Worm (Caenorhabditis elegans): ENCODE measurements around the gene F46C3.7.

The F46C3.7 gene

DNA sequence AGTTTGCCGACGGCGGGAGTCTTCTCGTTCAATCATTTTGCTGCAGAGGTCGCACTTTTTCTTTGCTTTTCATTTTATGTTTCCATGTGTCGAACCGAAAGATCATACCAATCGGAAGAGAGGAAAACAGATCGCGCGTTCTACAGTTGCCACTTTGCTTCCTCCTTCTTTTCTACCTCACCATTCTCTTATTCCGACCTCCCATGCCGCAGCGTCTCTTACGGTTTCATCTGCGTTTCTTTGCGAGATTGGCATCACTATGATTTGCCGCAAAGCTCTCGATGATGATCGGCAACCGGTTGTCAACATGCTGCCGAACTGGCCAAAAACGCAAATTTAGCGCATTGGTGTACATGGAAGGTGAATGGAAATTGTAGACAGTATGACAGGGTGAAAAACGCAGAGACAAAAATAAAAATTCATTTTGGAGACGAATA lies 34.3 kb downstream of the F46C3.7 start:
- TF ChIP-seq lin-39 (tag; optimal IDR thresholded peaks at IDR 0.05): no peak
- TF ChIP-seq tbx-2 (tag; optimal IDR thresholded peaks at IDR 0.05): no peak
- peak; percentile 40 for TF ChIP-seq pha-4 (tag; optimal IDR thresholded peaks at IDR 0.05)
- no peak for TF ChIP-seq fkh-2 (tag; optimal IDR thresholded peaks at IDR 0.05)
- peak; percentile 4 for TF ChIP-seq hmg-11 (tag; optimal IDR thresholded peaks at IDR 0.05)
- TF ChIP-seq nhr-25 (tag; optimal IDR thresholded peaks at IDR 0.05): peak; percentile 80
- TF ChIP-seq nfya-1 (tag; optimal IDR thresholded peaks at IDR 0.05; ENCODE audit: insufficient read depth): peak; percentile 34

DNA sequence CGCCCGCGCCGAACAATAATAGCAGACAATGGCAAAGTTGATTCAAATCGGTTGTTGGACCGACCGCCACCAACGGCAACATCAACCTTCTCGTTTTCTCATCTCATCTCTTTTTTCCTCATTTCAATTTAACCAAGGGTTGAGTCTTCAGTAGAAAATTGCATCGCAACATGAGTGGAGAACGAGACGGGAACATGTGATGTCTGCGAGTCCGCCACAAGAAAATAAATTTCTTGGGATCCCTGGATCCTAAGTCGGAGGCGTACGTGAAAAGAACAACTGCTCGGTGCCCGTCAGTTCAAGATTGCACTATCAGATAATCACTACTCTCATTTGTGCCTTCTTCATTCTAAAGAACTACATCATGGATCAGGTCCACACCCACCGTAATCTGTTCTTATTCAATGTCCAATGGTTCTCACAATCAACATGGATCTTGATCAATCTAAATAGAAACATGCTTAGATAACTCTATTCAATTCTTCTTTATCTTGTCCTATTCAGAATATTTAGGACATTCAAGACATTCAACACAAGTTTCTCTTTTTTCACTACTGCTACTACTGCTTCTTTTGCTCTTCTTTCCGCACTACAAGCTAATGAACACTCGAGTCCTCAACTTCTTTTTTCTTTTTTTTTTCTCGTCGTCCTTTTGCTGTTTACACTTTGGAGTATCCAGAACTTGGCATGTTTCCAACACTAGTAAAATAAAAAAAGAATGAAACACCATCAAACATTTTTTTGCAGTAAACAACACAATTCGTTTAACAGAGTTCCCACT lies 35.0 kb downstream of the F46C3.7 start:
- TF ChIP-seq eor-1 (tag; optimal IDR thresholded peaks at IDR 0.05) (no peak), hmg-11 (tag; optimal IDR thresholded peaks at IDR 0.05) (no peak), pqm-1 (tag; optimal IDR thresholded peaks at IDR 0.05) (no peak), nhr-23 (tag; optimal IDR thresholded peaks at IDR 0.05) (no peak), zag-1 (tag; optimal IDR thresholded peaks at IDR 0.05) (no peak), fkh-2 (tag; optimal IDR thresholded peaks at IDR 0.05) (no peak), snpc-4 (tag; optimal IDR thresholded peaks at IDR 0.05) (no peak), tbx-2 (tag; optimal IDR thresholded peaks at IDR 0.05) (no peak), nfya-1 (tag; optimal IDR thresholded peaks at IDR 0.05; ENCODE audit: insufficient read depth) (peak; percentile 30), R02D3.7 (tag; optimal IDR thresholded peaks at IDR 0.05) (no peak), elt-3 (tag; optimal IDR thresholded peaks at IDR 0.05) (peak in 1 of 3 experiments; percentile 31), unc-39 (tag; optimal IDR thresholded peaks at IDR 0.05) (no peak), fkh-10 (GFP tag; optimal IDR thresholded peaks at IDR 0.05) (peak; percentile 65), elt-2 (tag; optimal IDR thresholded peaks at IDR 0.05) (no peak), egl-5 (tag; optimal IDR thresholded peaks at IDR 0.05) (peak; percentile 41)

DNA sequence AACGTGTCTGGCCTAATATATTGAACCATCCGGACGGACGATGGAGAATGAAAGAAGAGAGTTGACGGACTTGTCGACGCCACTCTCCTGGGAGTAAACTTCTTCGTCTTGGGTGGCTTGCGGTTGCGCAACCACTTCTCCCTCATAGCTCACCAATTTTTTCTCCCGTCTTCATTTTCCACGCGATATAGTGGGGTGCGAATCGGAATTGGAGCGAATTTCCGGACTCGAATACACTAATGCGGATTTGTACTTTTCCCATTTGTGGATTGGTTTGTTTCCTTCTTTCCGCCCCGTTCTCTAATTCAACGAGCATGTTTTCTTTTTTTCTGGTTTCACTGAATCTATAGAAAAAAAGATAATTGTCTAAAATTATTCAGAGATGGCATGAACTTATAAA lies 35.9 kb downstream of the F46C3.7 start:
- TF ChIP-seq zag-1 (tag; optimal IDR thresholded peaks at IDR 0.05): no peak
- peak; percentile 17 for TF ChIP-seq lin-39 (tag; optimal IDR thresholded peaks at IDR 0.05)
- no peak for TF ChIP-seq ama-1 (optimal IDR thresholded peaks at IDR 0.05)

DNA sequence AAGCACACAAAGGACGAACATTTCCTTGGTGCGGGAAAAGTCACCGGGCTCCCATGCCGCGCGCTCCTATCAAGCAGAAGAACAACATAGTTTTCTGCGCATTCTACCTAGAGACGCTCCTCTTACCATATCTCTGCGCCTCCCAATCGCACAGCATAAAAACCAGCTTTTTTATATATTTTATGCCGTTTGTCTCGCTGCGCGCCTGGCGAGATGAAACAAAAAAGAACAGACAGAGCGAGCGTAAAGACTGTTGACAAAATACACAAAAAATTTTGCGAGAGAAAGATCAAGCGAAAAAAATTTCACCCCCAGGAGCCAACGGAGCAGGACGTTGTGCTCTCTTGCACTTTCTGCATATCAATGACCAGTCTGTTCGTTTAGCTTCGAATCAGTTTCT lies 37.9 kb downstream of the F46C3.7 start:
- TF ChIP-seq ama-1 (optimal IDR thresholded peaks at IDR 0.05) (peak; percentile 65), nhr-25 (tag; optimal IDR thresholded peaks at IDR 0.05) (no peak), nhr-76 (tag; optimal IDR thresholded peaks at IDR 0.05) (no peak), jun-1 (tag; optimal IDR thresholded peaks at IDR 0.05) (no peak), hmg-11 (tag; optimal IDR thresholded peaks at IDR 0.05) (no peak), daf-12 (tag; optimal IDR thresholded peaks at IDR 0.05) (no peak), R02D3.7 (tag; optimal IDR thresholded peaks at IDR 0.05) (no peak), egl-27 (tag; optimal IDR thresholded peaks at IDR 0.05) (no peak), nhr-28 (tag; optimal IDR thresholded peaks at IDR 0.05) (no peak), elt-2 (tag; optimal IDR thresholded peaks at IDR 0.05) (no peak), lin-15B (tag; optimal IDR thresholded peaks at IDR 0.05) (no peak), ceh-16 (tag; optimal IDR thresholded peaks at IDR 0.05) (no peak), eor-1 (tag; optimal IDR thresholded peaks at IDR 0.05) (no peak), unc-39 (tag; optimal IDR thresholded peaks at IDR 0.05) (no peak), pha-4 (tag; optimal IDR thresholded peaks at IDR 0.05) (peak; percentile 70), aly-2 (tag; optimal IDR thresholded peaks at IDR 0.05) (no peak)

DNA sequence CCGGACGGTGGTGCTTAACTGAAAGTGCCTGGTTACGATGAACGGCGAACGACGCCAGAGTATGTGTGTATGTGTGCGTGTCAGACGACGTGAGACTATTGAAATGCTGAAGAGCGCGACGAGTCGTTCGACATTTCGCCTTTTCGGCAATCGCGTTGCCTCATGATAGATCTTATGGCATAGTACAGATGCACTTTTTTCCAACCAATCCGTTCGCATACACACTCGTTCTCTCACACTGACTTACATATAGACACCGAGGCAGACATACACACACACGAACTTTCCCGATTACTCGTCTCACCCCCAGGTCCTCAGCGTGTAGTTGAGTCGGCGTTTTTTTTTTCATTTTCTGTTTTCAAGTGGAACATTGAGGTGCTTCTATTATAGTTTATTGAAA lies 38.9 kb downstream of the F46C3.7 start:
- TF ChIP-seq pha-4 (tag; optimal IDR thresholded peaks at IDR 0.05) (peak; percentile 56), aly-2 (tag; optimal IDR thresholded peaks at IDR 0.05) (no peak), snpc-4 (tag; optimal IDR thresholded peaks at IDR 0.05) (no peak), nhr-76 (tag; optimal IDR thresholded peaks at IDR 0.05) (no peak), unc-62 (GFP tag; optimal IDR thresholded peaks at IDR 0.05) (peak; percentile 49), zag-1 (tag; optimal IDR thresholded peaks at IDR 0.05) (no peak), egl-5 (tag; optimal IDR thresholded peaks at IDR 0.05) (no peak), lin-15B (tag; optimal IDR thresholded peaks at IDR 0.05) (no peak), ZK546.5 (tag; optimal IDR thresholded peaks at IDR 0.05) (no peak), nhr-43 (tag; optimal IDR thresholded peaks at IDR 0.05; ENCODE audit: poor library complexity, severe bottlenecking) (peak; percentile 45), nfya-1 (tag; optimal IDR thresholded peaks at IDR 0.05; ENCODE audit: insufficient read depth) (peak; percentile 45), egl-27 (tag; optimal IDR thresholded peaks at IDR 0.05) (no peak), ceh-9 (tag; optimal IDR thresholded peaks at IDR 0.05) (no peak), lin-39 (tag; optimal IDR thresholded peaks at IDR 0.05) (peak; percentile 34), tbx-2 (tag; optimal IDR thresholded peaks at IDR 0.05) (peak; percentile 32), daf-12 (tag; optimal IDR thresholded peaks at IDR 0.05) (peak; percentile 77), ztf-11 (tag; optimal IDR thresholded peaks at IDR 0.05) (no peak), ceh-28 (tag; optimal IDR thresholded peaks at IDR 0.05) (no peak), lsy-12 (tag; optimal IDR thresholded peaks at IDR 0.05) (no peak), nhr-28 (tag; optimal IDR thresholded peaks at IDR 0.05) (no peak), nhr-25 (tag; optimal IDR thresholded peaks at IDR 0.05) (peak; percentile 93), ceh-82 (tag; optimal IDR thresholded peaks at IDR 0.05) (no peak), nhr-12 (tag; optimal IDR thresholded peaks at IDR 0.05) (no peak), nhr-77 (tag; optimal IDR thresholded peaks at IDR 0.05) (no peak)

Data from whole organism, L3 larva.